Worm (Caenorhabditis elegans) whole organism, L4 larva: ENCODE measurements around the gene fmo-3.

Experiments used
- F26F4.8 ChIP-seq: fragments of 200-800 bp; sonication (Bioruptor generic); conservative IDR thresholded peaks from 2 replicates; pipeline ENCODE4 v1.3.6; 2022; ENCODE audit warnings: missing genetic modification characterization, missing compliant biosample characterization
- F44E2.7 ChIP-seq: fragments of 200-800 bp; sonication (Bioruptor generic); IDR thresholded peaks from 2 replicates; pipeline ENCODE4 v2.1.2; 2022; ENCODE audit warnings: missing genetic modification characterization, missing compliant biosample characterization
- T20F7.1 ChIP-seq: fragments of 200-800 bp; sonication (Bioruptor generic); optimal IDR thresholded peaks from 2 replicates; lab custom pipeline; 2018; ENCODE audit warnings: mild to moderate bottlenecking, missing genetic modification characterization, missing compliant biosample characterization
- T26A8.4 ChIP-seq: fragments of 200-800 bp; sonication (Bioruptor generic); IDR thresholded peaks from 2 replicates; pipeline ENCODE4 v1.3.6; 2022; ENCODE audit warnings: missing genetic modification characterization, missing compliant biosample characterization
- aha-1 ChIP-seq: fragments of 150-350 bp; peaks from one replicate; lab custom pipeline; 2014; ENCODE audit warnings: missing biosample characterization, missing genetic modification characterization
- aly-2 ChIP-seq: sonication (generic microtip); optimal IDR thresholded peaks from 2 replicates; lab custom pipeline; 2018; ENCODE audit warnings: missing biosample characterization, missing genetic modification characterization
- ama-1 ChIP-seq: fragments of 150-350 bp; optimal IDR thresholded peaks from 2 replicates; lab custom pipeline; 2014; ENCODE audit warnings: inconsistent platforms, mixed read lengths
- ceh-62 ChIP-seq: sonication (generic microtip); optimal IDR thresholded peaks from 2 replicates; lab custom pipeline; 2017; ENCODE audit warnings: missing biosample characterization, missing genetic modification characterization
- ctbp-1 ChIP-seq: fragments of 200-800 bp; sonication (Bioruptor generic); IDR thresholded peaks from 2 replicates; pipeline ENCODE4 v1.3.6; 2022; ENCODE audit warnings: missing genetic modification reagents, missing genetic modification characterization, missing compliant biosample characterization
- daf-16 ChIP-seq, 3 experiments: sonication (generic microtip); optimal IDR thresholded peaks; 2 replicates each; lab custom pipeline; 2016 to 2017; ENCODE audit warnings: missing genetic modification characterization in 3 of 3, missing genetic modification reagents in 3 of 3, mild to moderate bottlenecking in 2 of 3, missing compliant biosample characterization in 2 of 3, missing biosample characterization in 1 of 3, moderate library complexity in 1 of 3
- daf-19 ChIP-seq: fragments of 200-800 bp; sonication (Bioruptor generic); conservative IDR thresholded peaks from 2 replicates; pipeline ENCODE4 v1.3.6; 2022; ENCODE audit warnings: missing genetic modification characterization, missing compliant biosample characterization
- dmd-6 ChIP-seq: fragments of 200-800 bp; sonication (Bioruptor generic); IDR thresholded peaks from 2 replicates; pipeline ENCODE4 v1.3.6; 2022; ENCODE audit warnings: missing genetic modification reagents, missing genetic modification characterization, missing compliant biosample characterization
- dmd-8 ChIP-seq: fragments of 200-800 bp; sonication (Bioruptor generic); IDR thresholded peaks from 2 replicates; pipeline ENCODE4 v1.3.6; 2022; ENCODE audit warnings: missing genetic modification characterization, missing compliant biosample characterization
- dmd-9 ChIP-seq: fragments of 200-800 bp; sonication (Bioruptor generic); IDR thresholded peaks from 2 replicates; pipeline ENCODE4 v1.3.6; 2022; ENCODE audit warnings: missing genetic modification reagents, missing genetic modification characterization, missing compliant biosample characterization
- dve-1 ChIP-seq: sonication (generic microtip); optimal IDR thresholded peaks from 2 replicates; lab custom pipeline; 2017; ENCODE audit warnings: antibody characterized with exemption, mild to moderate bottlenecking, missing genetic modification characterization, missing compliant biosample characterization; ENCODE audit not compliant: insufficient read depth
- egl-27 ChIP-seq: sonication (generic microtip); optimal IDR thresholded peaks from 3 replicates; lab custom pipeline; 2017; ENCODE audit warnings: missing biosample characterization, missing genetic modification reagents, missing genetic modification characterization
- egl-43 ChIP-seq: fragments of 200-800 bp; sonication (Bioruptor generic); IDR thresholded peaks from 2 replicates; pipeline ENCODE4 v1.3.6; 2022; ENCODE audit warnings: missing genetic modification reagents, missing genetic modification characterization, missing compliant biosample characterization
- hlh-11 ChIP-seq: fragments of 200-800 bp; sonication (Bioruptor generic); optimal IDR thresholded peaks from 2 replicates; lab custom pipeline; 2018; ENCODE audit warnings: mild to moderate bottlenecking, missing genetic modification characterization, missing compliant biosample characterization
- jun-1 ChIP-seq: fragments of 150-350 bp; optimal IDR thresholded peaks from 2 replicates; lab custom pipeline; 2014; ENCODE audit warnings: missing biosample characterization, missing genetic modification reagents, missing genetic modification characterization
- lim-7 ChIP-seq: fragments of 200-800 bp; sonication (Bioruptor generic); IDR thresholded peaks from 2 replicates; pipeline ENCODE4 v1.3.6; 2022; ENCODE audit warnings: missing genetic modification characterization, missing compliant biosample characterization
- lin-1 ChIP-seq: fragments of 200-800 bp; sonication (Bioruptor generic); IDR thresholded peaks from 2 replicates; pipeline ENCODE4 v1.3.6; 2022; ENCODE audit warnings: missing genetic modification reagents, missing genetic modification characterization, missing compliant biosample characterization
- lin-13 ChIP-seq: fragments of 150-350 bp; optimal IDR thresholded peaks from 2 replicates; lab custom pipeline; 2014; ENCODE audit warnings: missing biosample characterization, missing genetic modification reagents, missing genetic modification characterization
- lin-15B ChIP-seq: fragments of 150-350 bp; sonication (generic microtip); optimal IDR thresholded peaks from 3 replicates; lab custom pipeline; 2014; ENCODE audit warnings: missing biosample characterization, missing genetic modification characterization
- lin-38 ChIP-seq: fragments of 200-800 bp; sonication (Bioruptor generic); IDR thresholded peaks from 2 replicates; pipeline ENCODE4 v1.3.6; 2022; ENCODE audit warnings: missing genetic modification reagents, missing genetic modification characterization, missing compliant biosample characterization
- lir-3 ChIP-seq: sonication (generic microtip); optimal IDR thresholded peaks from 2 replicates; lab custom pipeline; 2016; ENCODE audit warnings: mild to moderate bottlenecking, missing genetic modification characterization, missing compliant biosample characterization
- lsy-2 ChIP-seq, 2 experiments: fragments of 150-350 bp in 1 of 2; sonication (generic microtip) in 1 of 2; optimal IDR thresholded peaks; 2 replicates each; lab custom pipeline; 2014 to 2017; ENCODE audit warnings: missing biosample characterization in 2 of 2, missing genetic modification characterization in 2 of 2
- madf-5 ChIP-seq, 2 experiments: fragments of 200-800 bp; sonication (Bioruptor generic); IDR thresholded peaks; 2 replicates each; pipeline ENCODE4 v1.3.6; 2022; ENCODE audit warnings: missing compliant biosample characterization in 2 of 2, missing genetic modification characterization in 2 of 2
- mxl-2 ChIP-seq: fragments of 200-800 bp; sonication (Bioruptor generic); conservative IDR thresholded peaks from 2 replicates; pipeline ENCODE4 v1.3.6; 2022; ENCODE audit warnings: missing genetic modification reagents, missing genetic modification characterization, missing compliant biosample characterization
- mxl-3 ChIP-seq: fragments of 200-800 bp; sonication (Bioruptor generic); optimal IDR thresholded peaks from 2 replicates; lab custom pipeline; 2018; ENCODE audit warnings: mild to moderate bottlenecking, missing genetic modification characterization, missing compliant biosample characterization
- nhr-11 ChIP-seq: fragments of 150-350 bp; optimal IDR thresholded peaks from 2 replicates; lab custom pipeline; 2014; ENCODE audit warnings: missing biosample characterization, missing genetic modification characterization
- nhr-28 ChIP-seq: fragments of 150-350 bp; optimal IDR thresholded peaks from 2 replicates; lab custom pipeline; 2014; ENCODE audit warnings: missing biosample characterization, missing genetic modification characterization
- pha-4 ChIP-seq, 2 experiments: fragments of 150-350 bp in 1 of 2; fragments of 200-800 bp in 1 of 2; sonication (Bioruptor generic) in 1 of 2; IDR thresholded peaks in 1 of 2; optimal IDR thresholded peaks in 1 of 2; 2 replicates each; pipeline versions ENCODE4 v1.3.6 to Lab custom; 2014 to 2022; ENCODE audit warnings: missing genetic modification characterization in 2 of 2, missing genetic modification reagents in 2 of 2, missing biosample characterization in 1 of 2, missing compliant biosample characterization in 1 of 2
- sdz-12 ChIP-seq: fragments of 200-800 bp; sonication (Bioruptor generic); optimal IDR thresholded peaks from 2 replicates; lab custom pipeline; 2018; ENCODE audit warnings: mild to moderate bottlenecking, missing genetic modification characterization, missing compliant biosample characterization
- tra-1 ChIP-seq: fragments of 200-800 bp; sonication (Bioruptor generic); IDR thresholded peaks from 2 replicates; pipeline ENCODE4 v1.3.6; 2022; ENCODE audit warnings: missing genetic modification reagents, missing genetic modification characterization, missing compliant biosample characterization
- unc-130 ChIP-seq: sonication (generic microtip); optimal IDR thresholded peaks from 2 replicates; lab custom pipeline; 2016; ENCODE audit warnings: missing genetic modification reagents, missing genetic modification characterization, missing compliant biosample characterization
- unc-62 ChIP-seq, 3 experiments: fragments of 150-350 bp in 1 of 3; sonication (generic microtip); optimal IDR thresholded peaks in 2 of 3; peaks in 1 of 3; 1 replicate in 1 of 3; 2 replicates in 2 of 3; lab custom pipeline; 2014 to 2017; ENCODE audit warnings: missing biosample characterization in 3 of 3, missing genetic modification characterization in 3 of 3, missing genetic modification reagents in 3 of 3, missing genotype in 1 of 3
- zag-1 ChIP-seq: fragments of 150-350 bp; optimal IDR thresholded peaks from 2 replicates; lab custom pipeline; 2014; ENCODE audit warnings: missing biosample characterization, missing genetic modification characterization

The fmo-3 gene

ce11 chrIII:10711192-10711673 is 16.8 kb downstream of the fmo-3 start, which contains the start of gene W09D10.5 (continued):
- TF ChIP-seq pha-4 (GFP tag; IDR thresholded peaks at IDR 0.05; lab: Robert Waterston, UW) (0 out of 2 replicates have a peak, but pooled peaks have one; percentile 44), pha-4 (tag; optimal IDR thresholded peaks at IDR 0.05; lab: Kevin White, UChicago) (no peak), lim-7 (GFP tag; lab: Robert Waterston, UW) (peak; percentile 63; the same call in 1 of the 2 replicates), lin-13 (peak; percentile 22), dmd-6 (GFP tag; lab: Robert Waterston, UW) (peak; percentile 51; the same call in 1 of the 2 replicates), egl-27 (tag; lab: Kevin White, UChicago) (no peak), aly-2 (no peak), unc-130 (GFP tag; lab: Kevin White, UChicago) (no peak), mxl-3 (GFP tag; lab: Kevin White, UChicago) (peak; percentile 40), mxl-2 (GFP tag; lab: Robert Waterston, UW) (no peak), nhr-28 (tag; lab: Kevin White, UChicago) (peak; percentile 76), lir-3 (tag; lab: Kevin White, UChicago) (no peak), dve-1 (tag; lab: Kevin White, UChicago) (peak; percentile 67), zag-1 (no peak), madf-5 (GFP tag; IDR thresholded peaks at IDR 0.05; lab: Robert Waterston, UW) (peak in 1 of 2 experiments; percentile 85; a peak in 1 of 4 replicates), unc-62 (GFP tag; optimal IDR thresholded peaks at IDR 0.05 in 1 of 2; lab: Kevin White, UChicago) (peak in 1 of 2 experiments; percentile 62), unc-62 (tag; optimal IDR thresholded peaks at IDR 0.05; lab: Kevin White, UChicago) (no peak), ama-1 (lab: Kevin White, UChicago) (peak; percentile 84), sdz-12 (GFP tag; lab: Kevin White, UChicago) (peak; percentile 27), lin-38 (peak; percentile 44), tra-1 (GFP tag; lab: Robert Waterston, UW) (no peak), hlh-11 (tag; lab: Kevin White, UChicago) (peak; percentile 57), dmd-8 (GFP tag; lab: Robert Waterston, UW) (no peak)

ce11 chrIII:10714541-10714940 is 20.1 kb downstream of the fmo-3 start:
- TF ChIP-seq T26A8.4 (peak; percentile 29; the same call in 1 of the 2 replicates), egl-43 (GFP tag; lab: Robert Waterston, UW) (peak; percentile 44; the same call in 1 of the 2 replicates), sdz-12 (GFP tag; lab: Kevin White, UChicago) (peak; percentile 68), jun-1 (tag; lab: Kevin White, UChicago) (no peak), dmd-9 (GFP tag; lab: Robert Waterston, UW) (0 out of 2 replicates have a peak, but pooled peaks have one; percentile 6), F44E2.7 (GFP tag; lab: Robert Waterston, UW) (no peak), lsy-2 (tag; optimal IDR thresholded peaks at IDR 0.05; lab: Kevin White, UChicago) (peak in 1 of 2 experiments; percentile 10), lin-15B (tag; lab: Kevin White, UChicago) (no peak), dmd-6 (GFP tag; lab: Robert Waterston, UW) (0 out of 2 replicates have a peak, but pooled peaks have one; percentile 15), unc-62 (GFP tag; optimal IDR thresholded peaks at IDR 0.05 in 1 of 2; lab: Kevin White, UChicago) (no peak), unc-62 (tag; optimal IDR thresholded peaks at IDR 0.05; lab: Kevin White, UChicago) (no peak), aha-1 (tag; lab: Kevin White, UChicago) (no peak), F26F4.8 (GFP tag; lab: Robert Waterston, UW) (no peak), ctbp-1 (GFP tag; lab: Robert Waterston, UW) (0 out of 2 replicates have a peak, but pooled peaks have one; percentile 16)

- TF ChIP-seq daf-16 (GFP tag; optimal IDR thresholded peaks at IDR 0.05; lab: Kevin White, UChicago) (peak in 1 of 2 experiments; percentile 19), daf-16 (tag; optimal IDR thresholded peaks at IDR 0.05; lab: Kevin White, UChicago) (no peak), T20F7.1 (GFP tag; lab: Kevin White, UChicago) (peak; percentile 5), lin-1 (GFP tag; lab: Robert Waterston, UW) (no peak), ceh-62 (tag; lab: Kevin White, UChicago) (no peak), daf-19 (GFP tag; lab: Robert Waterston, UW) (no peak), nhr-11 (tag; lab: Kevin White, UChicago) (peak; percentile 3)
These were observed 21.6 kb downstream of the fmo-3 start, which contains the start of gene W09D10.4 for ce11 chrIII:10716091-10716490. Gene W09D10.4, minus strand, starts transcription at chrIII:10716191.
